Worm (Caenorhabditis elegans) whole organism, young adult: Measurements from ENCODE around the gene Y38C1AA.1.

Experiments
- B0035.1 ChIP-seq: sonication (generic microtip); optimal IDR thresholded peaks from 2 replicates; lab custom pipeline; 2016; ENCODE audit warnings: missing genetic modification characterization, mild to moderate bottlenecking, missing compliant biosample characterization, missing genotype, missing genetic modification reagents
- C06A6.2 ChIP-seq: fragments of 200-800 bp; sonication (Bioruptor generic); conservative IDR thresholded peaks from 2 replicates; pipeline ENCODE4 v1.3.6; 2022; ENCODE audit warnings: missing genetic modification characterization, missing compliant biosample characterization
- D2030.7 ChIP-seq: fragments of 200-800 bp; sonication (Bioruptor generic); IDR thresholded peaks from 2 replicates; pipeline ENCODE4 v1.3.6; 2022; ENCODE audit warnings: missing genetic modification reagents, missing genetic modification characterization, missing compliant biosample characterization
- F10E7.11 ChIP-seq: sonication (generic microtip); optimal IDR thresholded peaks from 2 replicates; lab custom pipeline; 2017; ENCODE audit warnings: mild to moderate bottlenecking, missing genetic modification characterization, moderate library complexity, missing compliant biosample characterization
- K11D2.4 ChIP-seq: fragments of 200-800 bp; sonication (Bioruptor generic); IDR thresholded peaks from 2 replicates; pipeline ENCODE4 v1.3.6; 2022; ENCODE audit warnings: missing genetic modification reagents, missing genetic modification characterization, missing compliant biosample characterization
- T26A5.8 ChIP-seq: sonication (generic microtip); optimal IDR thresholded peaks from 2 replicates; lab custom pipeline; 2016; ENCODE audit warnings: missing genetic modification characterization, missing compliant biosample characterization
- Y53G8AR.9 ChIP-seq: fragments of 200-800 bp; sonication (Bioruptor generic); conservative IDR thresholded peaks from 2 replicates; pipeline ENCODE4 v1.3.6; 2022; ENCODE audit warnings: missing genetic modification reagents, missing genetic modification characterization, missing compliant biosample characterization
- Y79H2A.3 ChIP-seq: fragments of 200-800 bp; sonication (Bioruptor generic); conservative IDR thresholded peaks from 2 replicates; pipeline ENCODE4 v1.3.6; 2022; ENCODE audit warnings: missing genetic modification reagents, missing genetic modification characterization, missing compliant biosample characterization
- akir-1 ChIP-seq: fragments of 200-800 bp; sonication (Bioruptor generic); optimal IDR thresholded peaks from 2 replicates; lab custom pipeline; 2018; ENCODE audit warnings: mild to moderate bottlenecking, missing genetic modification characterization, moderate library complexity, missing compliant biosample characterization
- aptf-3 ChIP-seq: fragments of 200-800 bp; sonication (Bioruptor generic); IDR thresholded peaks from 2 replicates; pipeline ENCODE4 v1.3.6; 2022; ENCODE audit warnings: missing genetic modification characterization, missing compliant biosample characterization
- athp-1 ChIP-seq: sonication (generic microtip); optimal IDR thresholded peaks from 2 replicates; lab custom pipeline; 2017; ENCODE audit warnings: mild to moderate bottlenecking, missing genetic modification characterization, missing compliant biosample characterization
- bed-1 ChIP-seq: fragments of 200-800 bp; sonication (Bioruptor generic); IDR thresholded peaks from 2 replicates; pipeline ENCODE4 v1.3.6; 2022; ENCODE audit warnings: missing genetic modification reagents, missing genetic modification characterization, missing compliant biosample characterization
- cebp-1 ChIP-seq, 2 experiments: fragments of 200-800 bp in 1 of 2; sonication (Bioruptor generic) in 1 of 2; sonication (generic microtip) in 1 of 2; IDR thresholded peaks in 1 of 2; optimal IDR thresholded peaks in 1 of 2; 2 replicates each; pipeline versions ENCODE4 v1.3.6 to Lab custom; 2017 to 2022; ENCODE audit warnings: missing compliant biosample characterization in 2 of 2, missing genetic modification characterization in 2 of 2, mild to moderate bottlenecking in 1 of 2, missing genetic modification reagents in 1 of 2, moderate library complexity in 1 of 2
- ceh-27 ChIP-seq: fragments of 200-800 bp; sonication (Bioruptor generic); optimal IDR thresholded peaks from 2 replicates; lab custom pipeline; 2018; ENCODE audit warnings: mild to moderate bottlenecking, missing genetic modification characterization, moderate library complexity, missing compliant biosample characterization
- ceh-40 ChIP-seq: fragments of 200-800 bp; sonication (Bioruptor generic); IDR thresholded peaks from 2 replicates; pipeline ENCODE4 v1.3.6; 2022; ENCODE audit warnings: missing genetic modification characterization, missing compliant biosample characterization
- ceh-58 ChIP-seq: fragments of 200-800 bp; sonication (Bioruptor generic); IDR thresholded peaks from 2 replicates; pipeline ENCODE4 v1.3.6; 2022; ENCODE audit warnings: missing genetic modification characterization, missing compliant biosample characterization
- ceh-79 ChIP-seq: sonication (generic microtip); optimal IDR thresholded peaks from 2 replicates; lab custom pipeline; 2017; ENCODE audit warnings: mild to moderate bottlenecking, missing genetic modification characterization, missing compliant biosample characterization
- die-1 ChIP-seq: sonication (generic microtip); optimal IDR thresholded peaks from 2 replicates; lab custom pipeline; 2016; ENCODE audit warnings: missing genotype, mild to moderate bottlenecking, missing genetic modification characterization, missing compliant biosample characterization
- efl-1 ChIP-seq: fragments of 150-350 bp; optimal IDR thresholded peaks from 2 replicates; lab custom pipeline; 2014; ENCODE audit warnings: missing biosample characterization, missing genetic modification reagents, missing genetic modification characterization
- egl-18 ChIP-seq: fragments of 200-800 bp; sonication (Bioruptor generic); IDR thresholded peaks from 2 replicates; pipeline ENCODE4 v1.3.6; 2022; ENCODE audit warnings: missing genetic modification reagents, missing genetic modification characterization, missing compliant biosample characterization
- egrh-3 ChIP-seq: fragments of 200-800 bp; sonication (Bioruptor generic); IDR thresholded peaks from 2 replicates; pipeline ENCODE4 v1.3.6; 2022; ENCODE audit warnings: missing genetic modification reagents, missing genetic modification characterization, missing compliant biosample characterization
- gei-17 ChIP-seq: fragments of 200-800 bp; sonication (Bioruptor generic); optimal IDR thresholded peaks from 2 replicates; lab custom pipeline; 2018; ENCODE audit warnings: mild to moderate bottlenecking, missing genetic modification characterization, missing compliant biosample characterization
- hlh-26 ChIP-seq: fragments of 200-800 bp; sonication (Bioruptor generic); conservative IDR thresholded peaks from 2 replicates; pipeline ENCODE4 v1.3.6; 2022; ENCODE audit warnings: missing genetic modification reagents, missing genetic modification characterization, missing compliant biosample characterization
- hmg-1.2 ChIP-seq: fragments of 200-800 bp; sonication (Bioruptor generic); IDR thresholded peaks from 2 replicates; pipeline ENCODE4 v1.3.6; 2022; ENCODE audit warnings: missing genetic modification reagents, missing genetic modification characterization, missing compliant biosample characterization
- hmg-20 ChIP-seq: fragments of 200-800 bp; sonication (Bioruptor generic); IDR thresholded peaks from 2 replicates; pipeline ENCODE4 v1.3.6; 2022; ENCODE audit warnings: missing genetic modification reagents, missing genetic modification characterization, missing compliant biosample characterization
- hrde-1 ChIP-seq: sonication (generic microtip); optimal IDR thresholded peaks from 2 replicates; lab custom pipeline; 2016; ENCODE audit warnings: missing genetic modification characterization, mild to moderate bottlenecking, missing compliant biosample characterization, moderate library complexity, missing genotype, missing genetic modification reagents, borderline replicate concordance
- let-607 ChIP-seq, 2 experiments: fragments of 200-800 bp in 1 of 2; sonication (Bioruptor generic) in 1 of 2; sonication (generic microtip) in 1 of 2; optimal IDR thresholded peaks; 2 replicates each; lab custom pipeline; 2016 to 2018; ENCODE audit warnings: mild to moderate bottlenecking in 2 of 2, missing compliant biosample characterization in 2 of 2, missing genetic modification characterization in 2 of 2, moderate library complexity in 2 of 2, missing genotype in 1 of 2
- lin-35 ChIP-seq, 3 experiments: fragments of 150-350 bp in 2 of 3; sonication (generic microtip) in 1 of 3; optimal IDR thresholded peaks; 2 replicates each; lab custom pipeline; 2014 to 2018; ENCODE audit warnings: missing biosample characterization in 3 of 3, missing genetic modification characterization in 3 of 3, missing genetic modification reagents in 3 of 3
- lin-54 ChIP-seq: fragments of 200-800 bp; sonication (Bioruptor generic); optimal IDR thresholded peaks from 2 replicates; lab custom pipeline; 2018; ENCODE audit warnings: mild to moderate bottlenecking, missing genetic modification characterization, missing compliant biosample characterization
- madf-3 ChIP-seq: fragments of 200-800 bp; sonication (Bioruptor generic); IDR thresholded peaks from 2 replicates; pipeline ENCODE4 v1.3.6; 2022; ENCODE audit warnings: missing genetic modification reagents, missing genetic modification characterization, missing compliant biosample characterization
- mel-28 ChIP-seq: sonication (generic microtip); optimal IDR thresholded peaks from 2 replicates; lab custom pipeline; 2016; ENCODE audit warnings: borderline replicate concordance, mild to moderate bottlenecking, missing genetic modification characterization, missing compliant biosample characterization
- mes-4 ChIP-seq: sonication (generic microtip); optimal IDR thresholded peaks from 2 replicates; lab custom pipeline; 2016; ENCODE audit warnings: missing genotype, missing genetic modification characterization, missing compliant biosample characterization
- nfya-1 ChIP-seq: sonication (generic microtip); optimal IDR thresholded peaks from 2 replicates; lab custom pipeline; 2017; ENCODE audit warnings: antibody characterized with exemption, missing compliant biosample characterization, missing genetic modification characterization, borderline replicate concordance; ENCODE audit not compliant: insufficient read depth
- nfyb-1 ChIP-seq: fragments of 200-800 bp; sonication (Bioruptor generic); IDR thresholded peaks from 2 replicates; pipeline ENCODE4 v1.3.6; 2022; ENCODE audit warnings: missing genetic modification reagents, missing genetic modification characterization, missing compliant biosample characterization
- nhr-80 ChIP-seq: sonication (generic microtip); optimal IDR thresholded peaks from 2 replicates; lab custom pipeline; 2016; ENCODE audit warnings: missing genetic modification characterization, missing compliant biosample characterization
- rec-8 ChIP-seq, 2 experiments: sonication (generic microtip); optimal IDR thresholded peaks; 2 replicates each; lab custom pipeline; 2016; ENCODE audit warnings: mild to moderate bottlenecking in 2 of 2, missing genetic modification characterization in 2 of 2, missing genetic modification reagents in 2 of 2, missing genotype in 2 of 2, missing biosample characterization in 1 of 2, missing compliant biosample characterization in 1 of 2, moderate library complexity in 1 of 2
- rpc-1 ChIP-seq, 2 experiments: fragments of 150-350 bp in 1 of 2; sonication (generic microtip) in 1 of 2; optimal IDR thresholded peaks; 2 replicates each; lab custom pipeline; 2014 to 2018; ENCODE audit warnings: missing biosample characterization in 1 of 2, missing genetic modification characterization in 1 of 2, missing genetic modification reagents in 1 of 2, missing genotype in 1 of 2
- tbp1 ChIP-seq: fragments of 200-800 bp; sonication (Bioruptor generic); optimal IDR thresholded peaks from 2 replicates; lab custom pipeline; 2018; ENCODE audit warnings: mild to moderate bottlenecking, missing genetic modification characterization, missing compliant biosample characterization
- tlf-1 ChIP-seq: fragments of 200-800 bp; sonication (Bioruptor generic); optimal IDR thresholded peaks from 2 replicates; lab custom pipeline; 2018; ENCODE audit warnings: mild to moderate bottlenecking, missing genetic modification characterization, missing compliant biosample characterization
- unc-130 ChIP-seq: sonication (generic microtip); optimal IDR thresholded peaks from 2 replicates; lab custom pipeline; 2016; ENCODE audit warnings: missing genetic modification reagents, missing genetic modification characterization, missing compliant biosample characterization
- ztf-25 ChIP-seq: fragments of 200-800 bp; sonication (Bioruptor generic); IDR thresholded peaks from 2 replicates; pipeline ENCODE4 v1.3.6; 2022; ENCODE audit warnings: missing genetic modification reagents, missing genetic modification characterization, missing compliant biosample characterization
- ztf-26 ChIP-seq: sonication (generic microtip); optimal IDR thresholded peaks from 2 replicates; lab custom pipeline; 2017; ENCODE audit warnings: missing genetic modification characterization, missing compliant biosample characterization

Y38C1AA.1 gene

ce11 chrIV:186110-186509 is 21.9 kb upstream of the Y38C1AA.1 start:
- TF ChIP-seq aptf-3 (GFP tag; lab: Robert Waterston, UW): no peak
- no peak for TF ChIP-seq die-1 (tag; lab: Kevin White, UChicago)
- no peak for TF ChIP-seq D2030.7 (GFP tag; lab: Robert Waterston, UW)
- TF ChIP-seq T26A5.8: no peak
- peak; percentile 26; the same call in 1 of the 2 replicates for TF ChIP-seq hmg-1.2 (GFP tag; lab: Robert Waterston, UW)
- no peak for TF ChIP-seq K11D2.4

- no peak for TF ChIP-seq Y79H2A.3 (GFP tag; lab: Robert Waterston, UW)
- TF ChIP-seq nfyb-1 (GFP tag; lab: Robert Waterston, UW): no peak
- TF ChIP-seq Y53G8AR.9: no peak
- TF ChIP-seq unc-130 (GFP tag; lab: Kevin White, UChicago): no peak
- no peak for TF ChIP-seq athp-1 (tag; lab: Kevin White, UChicago)
- TF ChIP-seq ceh-27: no peak
- no peak for TF ChIP-seq hrde-1 (tag; lab: Kevin White, UChicago)
- peak; percentile 76 for TF ChIP-seq nhr-80 (tag; lab: Kevin White, UChicago)
- TF ChIP-seq C06A6.2 (GFP tag; lab: Robert Waterston, UW): no peak
- TF ChIP-seq lin-35 (GFP tag; optimal IDR thresholded peaks at IDR 0.05; lab: Kevin White, UChicago): no peak
- no peak for TF ChIP-seq egrh-3 (GFP tag; lab: Robert Waterston, UW)
- TF ChIP-seq rpc-1 (optimal IDR thresholded peaks at IDR 0.05; lab: Kevin White, UChicago): no peak
- TF ChIP-seq rpc-1 (tag; optimal IDR thresholded peaks at IDR 0.05; lab: Kevin White, UChicago): no peak
- 0 out of 2 replicates have a peak, but pooled peaks have one; percentile 55 for TF ChIP-seq cebp-1 (GFP tag; IDR thresholded peaks at IDR 0.05; lab: Robert Waterston, UW)
- peak; percentile 37 for TF ChIP-seq cebp-1 (tag; optimal IDR thresholded peaks at IDR 0.05; lab: Kevin White, UChicago)
- TF ChIP-seq tbp1 (GFP tag; lab: Kevin White, UChicago): no peak
- 0 out of 2 replicates have a peak, but pooled peaks have one; percentile 9 for TF ChIP-seq ceh-40
These were observed 20.6 kb upstream of the Y38C1AA.1 start for ce11 chrIV:187336-187735.

- TF ChIP-seq tlf-1 (GFP tag; lab: Kevin White, UChicago) (no peak), nhr-80 (tag; lab: Kevin White, UChicago) (peak; percentile 73), ceh-79 (tag; lab: Kevin White, UChicago) (no peak), lin-54 (GFP tag; lab: Kevin White, UChicago) (no peak), hlh-26 (GFP tag; lab: Robert Waterston, UW) (no peak)
- TF ChIP-seq, all 124 proteins: peak for 1
These were observed 18.9 kb upstream of the Y38C1AA.1 start for ce11 chrIV:189087-189486.

- peak; percentile 46 for TF ChIP-seq F10E7.11 (tag; lab: Kevin White, UChicago)
- TF ChIP-seq let-607 (tag; optimal IDR thresholded peaks at IDR 0.05; lab: Kevin White, UChicago): peak in 1 of 2 experiments; percentile 78
- no peak for TF ChIP-seq hlh-26 (GFP tag; lab: Robert Waterston, UW)
- TF ChIP-seq hmg-20 (GFP tag; lab: Robert Waterston, UW): peak; percentile 63; the same call in 1 of the 2 replicates
- no peak for TF ChIP-seq bed-1 (GFP tag; lab: Robert Waterston, UW)
- peak; percentile 54 for TF ChIP-seq ztf-26 (tag; lab: Kevin White, UChicago)
- TF ChIP-seq rec-8 (tag; optimal IDR thresholded peaks at IDR 0.05; lab: Kevin White, UChicago): peak; percentile 17 to 38
- peak; percentile 46; the same call in 1 of the 2 replicates for TF ChIP-seq Y53G8AR.9
- no peak for TF ChIP-seq aptf-3 (GFP tag; lab: Robert Waterston, UW)
- TF ChIP-seq madf-3 (GFP tag; lab: Robert Waterston, UW): peak; percentile 87
- no peak for TF ChIP-seq gei-17 (GFP tag; lab: Kevin White, UChicago)
- TF ChIP-seq ztf-25 (GFP tag; lab: Robert Waterston, UW): peak; percentile 83; the same call in 1 of the 2 replicates
- TF ChIP-seq efl-1 (GFP tag; lab: Kevin White, UChicago): no peak
- 0 out of 2 replicates have a peak, but pooled peaks have one; percentile 50 for TF ChIP-seq egl-18 (GFP tag; lab: Robert Waterston, UW)
- TF ChIP-seq D2030.7 (GFP tag; lab: Robert Waterston, UW): peak; percentile 87
- TF ChIP-seq mes-4 (tag; lab: Kevin White, UChicago): no peak
- no peak for TF ChIP-seq B0035.1 (tag; lab: Kevin White, UChicago)
- TF ChIP-seq mel-28 (tag; lab: Kevin White, UChicago): no peak
- TF ChIP-seq ceh-58 (GFP tag; lab: Robert Waterston, UW): no peak
- TF ChIP-seq akir-1 (GFP tag; lab: Kevin White, UChicago): no peak
- peak; percentile 65 for TF ChIP-seq lin-54 (GFP tag; lab: Kevin White, UChicago)
- no peak for TF ChIP-seq nfya-1 (tag; lab: Kevin White, UChicago)
These were observed 15.9 kb upstream of the Y38C1AA.1 start, which contains the start of gene Y38C1AA.12 for ce11 chrIV:192046-192445. TSS of gene Y38C1AA.12 (plus strand) at chrIV:192256.
